Fruit fly (Drosophila melanogaster) whole organism, embryonic: ENCODE data around the gene dpr3.
A peak's percentile ranks its signal among the peaks of the same experiment; 100 is the strongest.

Experiments
- Bdp1 ChIP-seq: fragments of 200-800 bp; sonication (Bioruptor generic); optimal IDR thresholded peaks from 3 replicates; lab custom pipeline; 2016; ENCODE audit warnings: missing biosample characterization, missing genetic modification characterization
- C15 ChIP-seq: fragments of 200-800 bp; sonication (Bioruptor generic); IDR thresholded peaks from 3 replicates; pipeline ENCODE4 v1.3.6; 2022; ENCODE audit warnings: missing biosample characterization, missing genetic modification characterization
- CG10462 ChIP-seq: fragments of 200-800 bp; sonication (Bioruptor generic); optimal IDR thresholded peaks from 2 replicates; lab custom pipeline; 2016; ENCODE audit warnings: missing biosample characterization, missing genetic modification characterization
- CG10654 ChIP-seq: fragments of 200-800 bp; sonication (Bioruptor generic); optimal IDR thresholded peaks from 2 replicates; lab custom pipeline; 2016; ENCODE audit warnings: missing biosample characterization, missing genetic modification characterization
- CG12104 ChIP-seq: fragments of 200-800 bp; sonication (Bioruptor generic); optimal IDR thresholded peaks from 3 replicates; lab custom pipeline; 2016; ENCODE audit warnings: missing biosample characterization, missing genetic modification characterization
- CG12942 ChIP-seq: fragments of 200-800 bp; sonication (Bioruptor generic); optimal IDR thresholded peaks from 3 replicates; lab custom pipeline; 2016; ENCODE audit warnings: missing biosample characterization, missing genetic modification characterization
- CG1529 ChIP-seq: fragments of 200-800 bp; sonication (Bioruptor generic); optimal IDR thresholded peaks from 3 replicates; lab custom pipeline; 2018; ENCODE audit warnings: missing biosample characterization, missing genetic modification characterization
- CG2129 ChIP-seq: fragments of 200-800 bp; sonication (Bioruptor generic); IDR thresholded peaks from 2 replicates; pipeline ENCODE4 v1.3.6; 2022; ENCODE audit warnings: missing biosample characterization, missing genetic modification characterization; ENCODE audit not compliant: partially characterized antibody
- CG31388 ChIP-seq: fragments of 200-800 bp; sonication (Bioruptor generic); optimal IDR thresholded peaks from 2 replicates; lab custom pipeline; 2016; ENCODE audit warnings: missing biosample characterization, missing genetic modification characterization
- CG3847 ChIP-seq: fragments of 200-800 bp; sonication (Bioruptor generic); IDR thresholded peaks from 2 replicates; pipeline ENCODE4 v1.3.6; 2022; ENCODE audit warnings: missing biosample characterization, missing genetic modification characterization
- Camta ChIP-seq: fragments of 200-800 bp; sonication (Bioruptor generic); optimal IDR thresholded peaks from 2 replicates; lab custom pipeline; 2016; ENCODE audit warnings: missing biosample characterization, missing genetic modification characterization
- Dfd ChIP-seq, 2 experiments: fragments of >200 bp; optimal IDR thresholded peaks; 2 replicates each; lab custom pipeline; 2017; ENCODE audit warnings: missing biosample characterization in 2 of 2, missing genetic modification characterization in 2 of 2
- Doc3 ChIP-seq: fragments of 200-800 bp; sonication (Bioruptor generic); IDR thresholded peaks from 3 replicates; pipeline ENCODE4 v1.3.6; 2022; ENCODE audit warnings: missing biosample characterization, missing genetic modification characterization; ENCODE audit not compliant: partially characterized antibody
- Drgx ChIP-seq: fragments of 200-800 bp; sonication (Bioruptor generic); IDR thresholded peaks from 2 replicates; pipeline ENCODE4 v1.3.6; 2022; ENCODE audit warnings: missing biosample characterization, missing genetic modification characterization
- ERR ChIP-seq: fragments of 200-800 bp; sonication (Bioruptor generic); optimal IDR thresholded peaks from 2 replicates; lab custom pipeline; 2016; ENCODE audit warnings: missing biosample characterization, missing genetic modification characterization
- HLH54F ChIP-seq: fragments of 200-800 bp; sonication (Bioruptor generic); optimal IDR thresholded peaks from 3 replicates; lab custom pipeline; 2016; ENCODE audit warnings: missing biosample characterization, missing genetic modification characterization
- MTF-1 ChIP-seq: fragments of 200-800 bp; sonication (Bioruptor generic); optimal IDR thresholded peaks from 2 replicates; lab custom pipeline; 2018; ENCODE audit warnings: missing biosample characterization, mild to moderate bottlenecking, missing genetic modification characterization, borderline replicate concordance
- Mad ChIP-seq: fragments of 200-800 bp; sonication (Bioruptor generic); optimal IDR thresholded peaks from 2 replicates; lab custom pipeline; 2016; ENCODE audit warnings: missing biosample characterization, missing genetic modification characterization
- Neu2 ChIP-seq: fragments of 200-800 bp; sonication (Bioruptor generic); optimal IDR thresholded peaks from 3 replicates; lab custom pipeline; 2016; ENCODE audit warnings: missing biosample characterization, missing genetic modification characterization, borderline replicate concordance
- PHDP ChIP-seq: fragments of 200-800 bp; sonication (Bioruptor generic); optimal IDR thresholded peaks from 3 replicates; lab custom pipeline; 2018; ENCODE audit warnings: missing biosample characterization, mild to moderate bottlenecking, missing genetic modification characterization, moderate library complexity
- Sox102F ChIP-seq: fragments of 200-800 bp; sonication (Bioruptor generic); optimal IDR thresholded peaks from 2 replicates; lab custom pipeline; 2018; ENCODE audit warnings: missing biosample characterization, mild to moderate bottlenecking, missing genetic modification characterization, moderate library complexity
- Tbp ChIP-seq: fragments of >200 bp; optimal IDR thresholded peaks from 2 replicates; lab custom pipeline; 2018; ENCODE audit warnings: missing biosample characterization, missing genetic modification characterization
- ash1 ChIP-seq: fragments of 200-800 bp; sonication (Bioruptor generic); optimal IDR thresholded peaks from 2 replicates; lab custom pipeline; 2018; ENCODE audit warnings: missing biosample characterization, mild to moderate bottlenecking, missing genetic modification characterization
- br ChIP-seq: fragments of >200 bp; optimal IDR thresholded peaks from 2 replicates; lab custom pipeline; 2017
- btn ChIP-seq: fragments of 200-800 bp; sonication (Bioruptor generic); optimal IDR thresholded peaks from 2 replicates; lab custom pipeline; 2016; ENCODE audit warnings: missing biosample characterization, missing genetic modification characterization
- cad ChIP-seq: fragments of >200 bp; optimal IDR thresholded peaks from 2 replicates; lab custom pipeline; 2017; ENCODE audit warnings: missing biosample characterization, missing genetic modification characterization
- chinmo ChIP-seq: fragments of 200-800 bp; sonication (Bioruptor generic); IDR thresholded peaks from 4 replicates; pipeline ENCODE4 v1.3.6; 2022; ENCODE audit warnings: missing biosample characterization, missing genetic modification characterization; ENCODE audit not compliant: partially characterized antibody
- croc ChIP-seq: fragments of 200-800 bp; sonication (Bioruptor generic); conservative IDR thresholded peaks from 3 replicates; pipeline ENCODE4 v1.3.6; 2022; ENCODE audit warnings: missing biosample characterization, missing genetic modification characterization
- cwo ChIP-seq: fragments of 200-800 bp; sonication (Bioruptor generic); optimal IDR thresholded peaks from 3 replicates; lab custom pipeline; 2017; ENCODE audit warnings: missing biosample characterization, missing genetic modification characterization, mild to moderate bottlenecking, moderate library complexity, missing genetic modification reagents
- dan ChIP-seq: fragments of 200-800 bp; sonication (Bioruptor generic); IDR thresholded peaks from 2 replicates; pipeline ENCODE4 v1.3.6; 2022; ENCODE audit warnings: missing biosample characterization, missing genetic modification characterization
- dmrt99B ChIP-seq: fragments of 200-800 bp; sonication (Bioruptor generic); optimal IDR thresholded peaks from 2 replicates; lab custom pipeline; 2018; ENCODE audit warnings: missing biosample characterization, mild to moderate bottlenecking, missing genetic modification characterization, moderate library complexity
- dysf ChIP-seq: fragments of 200-800 bp; sonication (Bioruptor generic); IDR thresholded peaks from 3 replicates; pipeline ENCODE4 v1.3.6; 2022; ENCODE audit warnings: missing biosample characterization, missing genetic modification characterization
- ems ChIP-seq: fragments of 200-800 bp; sonication (Bioruptor generic); optimal IDR thresholded peaks from 3 replicates; lab custom pipeline; 2016; ENCODE audit warnings: missing biosample characterization, missing genetic modification characterization
- esg ChIP-seq: fragments of 200-800 bp; sonication (Bioruptor generic); conservative IDR thresholded peaks from 2 replicates; pipeline ENCODE4 v1.3.6; 2022; ENCODE audit warnings: missing biosample characterization, missing genetic modification characterization
- fd102C ChIP-seq: fragments of 200-800 bp; sonication (Bioruptor generic); optimal IDR thresholded peaks from 2 replicates; lab custom pipeline; 2018; ENCODE audit warnings: missing biosample characterization, mild to moderate bottlenecking, missing genetic modification characterization, moderate library complexity
- fd64A ChIP-seq: fragments of 200-800 bp; sonication (Bioruptor generic); optimal IDR thresholded peaks from 3 replicates; lab custom pipeline; 2018; ENCODE audit warnings: missing biosample characterization, mild to moderate bottlenecking, missing genetic modification characterization
- gsb ChIP-seq: fragments of 200-800 bp; sonication (Bioruptor generic); IDR thresholded peaks from 2 replicates; pipeline ENCODE4 v1.3.6; 2022; ENCODE audit warnings: missing biosample characterization, missing genetic modification characterization
- hth ChIP-seq: fragments of >200 bp; optimal IDR thresholded peaks from 2 replicates; lab custom pipeline; 2017; ENCODE audit warnings: inconsistent platforms
- luna ChIP-seq: fragments of 200-800 bp; sonication (Bioruptor generic); optimal IDR thresholded peaks from 2 replicates; lab custom pipeline; 2016; ENCODE audit warnings: missing biosample characterization, missing genetic modification characterization
- mld ChIP-seq: fragments of 200-800 bp; sonication (Bioruptor generic); IDR thresholded peaks from 3 replicates; pipeline ENCODE4 v1.3.6; 2022; ENCODE audit warnings: missing biosample characterization, missing genetic modification characterization; ENCODE audit not compliant: partially characterized antibody
- nau ChIP-seq: fragments of 200-800 bp; sonication (Bioruptor generic); optimal IDR thresholded peaks from 3 replicates; lab custom pipeline; 2017; ENCODE audit warnings: missing biosample characterization, mild to moderate bottlenecking, missing genetic modification characterization, missing genetic modification reagents
- nerfin-2 ChIP-seq: fragments of 200-800 bp; sonication (Bioruptor generic); IDR thresholded peaks from 2 replicates; pipeline ENCODE4 v1.3.6; 2022; ENCODE audit warnings: missing biosample characterization, missing genetic modification characterization; ENCODE audit not compliant: partially characterized antibody
- nom ChIP-seq: fragments of 200-800 bp; sonication (Bioruptor generic); optimal IDR thresholded peaks from 2 replicates; lab custom pipeline; 2017; ENCODE audit warnings: missing biosample characterization, missing genetic modification characterization, mild to moderate bottlenecking, moderate library complexity, missing genetic modification reagents
- otp ChIP-seq: fragments of 200-800 bp; sonication (Bioruptor generic); IDR thresholded peaks from 3 replicates; pipeline ENCODE4, ENCODE4 v1.3.6; 2022; ENCODE audit warnings: missing biosample characterization, missing genetic modification characterization
- pb ChIP-seq: fragments of 200-800 bp; sonication (Bioruptor generic); optimal IDR thresholded peaks from 3 replicates; lab custom pipeline; 2016; ENCODE audit warnings: missing biosample characterization, missing genetic modification characterization
- peb ChIP-seq: fragments of 200-800 bp; sonication (Bioruptor generic); IDR thresholded peaks from 2 replicates; pipeline ENCODE4 v1.3.6; 2022; ENCODE audit warnings: missing biosample characterization, missing genetic modification characterization
- slou ChIP-seq: fragments of 200-800 bp; sonication (Bioruptor generic); optimal IDR thresholded peaks from 3 replicates; lab custom pipeline; 2016; ENCODE audit warnings: missing biosample characterization, missing genetic modification characterization
- sqz ChIP-seq: fragments of 200-800 bp; sonication (Bioruptor generic); optimal IDR thresholded peaks from 3 replicates; lab custom pipeline; 2018; ENCODE audit warnings: missing biosample characterization, mild to moderate bottlenecking, missing genetic modification characterization
- tgo ChIP-seq: fragments of 200-800 bp; sonication (Bioruptor generic); IDR thresholded peaks from 3 replicates; pipeline ENCODE4 v1.3.6; 2022; ENCODE audit warnings: missing biosample characterization, missing genetic modification characterization
- tup ChIP-seq: fragments of 200-800 bp; sonication (Bioruptor generic); optimal IDR thresholded peaks from 2 replicates; lab custom pipeline; 2016; ENCODE audit warnings: missing biosample characterization, mild to moderate bottlenecking, missing genetic modification characterization, moderate library complexity
- vvl ChIP-seq: fragments of 200-800 bp; sonication (Bioruptor generic); IDR thresholded peaks from 2 replicates; pipeline ENCODE4 v1.3.6; 2022; ENCODE audit warnings: missing biosample characterization, missing genetic modification characterization
- wor ChIP-seq: fragments of 200-800 bp; sonication (Bioruptor generic); IDR thresholded peaks from 2 replicates; pipeline ENCODE4 v1.3.6; 2022; ENCODE audit warnings: missing biosample characterization, missing genetic modification characterization

dpr3 gene

DNA sequence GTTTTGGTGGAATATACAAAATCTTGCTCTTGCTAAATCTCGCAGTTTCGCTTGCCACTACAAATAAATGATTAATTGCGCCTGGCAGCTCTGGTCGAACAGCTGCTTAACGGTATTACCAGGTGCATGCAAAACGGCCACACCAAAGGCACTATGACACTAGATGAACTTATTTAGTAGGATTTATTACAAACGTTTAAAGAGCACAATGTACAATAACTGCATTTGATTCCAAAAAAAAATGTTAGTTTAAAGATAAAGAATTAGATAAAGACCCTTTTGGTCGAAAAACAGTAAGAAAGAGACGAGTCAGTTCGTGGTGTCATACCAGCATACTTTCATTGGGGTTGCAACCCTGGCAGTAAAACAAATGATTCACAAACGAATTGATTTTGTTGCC, 37.5 kb upstream of the dpr3 start, which contains the start of the genes CG11723 and Tbcd (continued):
- TF ChIP-seq Mad (peak; percentile 72), CG1529 (no peak), Drgx (GFP tag; lab: Robert Waterston, UW) (peak; percentile 91), wor (GFP tag; lab: Robert Waterston, UW) (peak; percentile 84), CG3847 (GFP tag; lab: Robert Waterston, UW) (peak; percentile 93), luna (GFP tag; lab: Kevin White, UChicago) (peak; percentile 57), sqz (GFP tag; lab: Kevin White, UChicago) (peak; percentile 51), C15 (GFP tag; lab: Robert Waterston, UW) (peak; percentile 86), HLH54F (GFP tag; lab: Kevin White, UChicago) (peak; percentile 89), gsb (GFP tag; lab: Robert Waterston, UW) (peak; percentile 75), ems (GFP tag; lab: Kevin White, UChicago) (peak; percentile 80), CG12942 (GFP tag; lab: Kevin White, UChicago) (peak; percentile 82), Camta (GFP tag; lab: Kevin White, UChicago) (peak; percentile 77), tgo (GFP tag; lab: Robert Waterston, UW) (peak; percentile 95), nau (GFP tag; lab: Kevin White, UChicago) (no peak), Neu2 (GFP tag; lab: Kevin White, UChicago) (peak; percentile 94), CG2129 (GFP tag; lab: Robert Waterston, UW) (no peak), cwo (GFP tag; lab: Kevin White, UChicago) (no peak), Doc3 (GFP tag; lab: Robert Waterston, UW) (peak; percentile 29; the same call in 1 of the 3 replicates), btn (GFP tag; lab: Kevin White, UChicago) (peak; percentile 49), chinmo (GFP tag; lab: Robert Waterston, UW) (no peak), ash1 (GFP tag; lab: Kevin White, UChicago) (peak; percentile 48), dmrt99B (no peak), nerfin-2 (0 out of 2 replicates have a peak, but pooled peaks have one; percentile 13), peb (peak; percentile 90), croc (GFP tag; lab: Robert Waterston, UW) (peak; percentile 86), nom (GFP tag; lab: Kevin White, UChicago) (peak; percentile 73), vvl (GFP tag; lab: Robert Waterston, UW) (peak; percentile 97), pb (GFP tag; lab: Kevin White, UChicago) (peak; percentile 83), otp (peak; percentile 89), fd102C (GFP tag; lab: Kevin White, UChicago) (peak; percentile 29), Tbp (GFP tag; lab: Kevin White, UChicago) (no peak), CG10462 (peak; percentile 67), ERR (GFP tag; lab: Kevin White, UChicago) (peak; percentile 71), CG12104 (GFP tag; lab: Kevin White, UChicago) (peak; percentile 78), hth (lab: Kevin White, UChicago) (no peak), CG31388 (peak; percentile 64), esg (GFP tag; lab: Robert Waterston, UW) (peak; percentile 92), Bdp1 (peak; percentile 84), mld (GFP tag; lab: Robert Waterston, UW) (no peak), dan (GFP tag; lab: Robert Waterston, UW) (peak; percentile 70), Sox102F (GFP tag; lab: Kevin White, UChicago) (no peak), dysf (peak; percentile 94), br (no peak), CG10654 (GFP tag; lab: Kevin White, UChicago) (peak; percentile 71), MTF-1 (GFP tag; lab: Kevin White, UChicago) (peak; percentile 55), slou (GFP tag; lab: Kevin White, UChicago) (peak; percentile 48), fd64A (GFP tag; lab: Kevin White, UChicago) (peak; percentile 22), PHDP (tag; lab: Kevin White, UChicago) (no peak), cad (no peak), Dfd (GFP tag; optimal IDR thresholded peaks at IDR 0.05; lab: Kevin White, UChicago) (no peak), tup (GFP tag; lab: Kevin White, UChicago) (peak; percentile 62)
